Worm (Caenorhabditis elegans): ENCODE measurements around the gene C17G10.13.

Gene C17G10.13

DNA sequence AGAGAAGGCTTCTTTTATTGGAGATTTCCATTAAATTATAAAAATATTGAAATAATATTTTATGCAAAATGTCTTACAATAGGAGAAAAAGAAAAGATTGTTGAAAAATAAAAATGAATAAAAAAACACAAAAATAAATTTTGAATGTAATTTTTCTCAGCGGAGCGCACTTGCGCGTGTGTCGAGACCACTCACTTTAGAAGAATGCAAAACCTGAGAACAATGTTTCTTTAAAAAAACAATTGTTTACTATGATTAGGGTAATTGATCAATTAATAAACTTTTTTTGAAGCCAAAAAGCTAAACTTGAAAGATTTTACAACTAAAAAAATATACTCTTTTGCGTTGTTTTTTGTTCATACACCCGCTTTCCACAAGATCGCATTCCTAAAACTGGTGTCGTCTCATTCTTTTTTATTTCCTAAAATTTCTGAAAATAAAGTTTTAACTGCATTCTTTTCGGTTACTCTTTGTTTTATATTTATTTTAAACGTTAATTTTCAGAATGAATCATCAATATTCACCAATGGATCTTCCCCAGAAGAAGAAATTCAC lies 4.7 kb upstream of the C17G10.13 start, which contains the start of gene ttc-4 (continued):
- TF ChIP-seq gei-8 (GFP tag; optimal IDR thresholded peaks at IDR 0.05) (no peak), nhr-25 (tag; optimal IDR thresholded peaks at IDR 0.05; ENCODE audit: borderline replicate concordance, insufficient read depth) (no peak)

DNA sequence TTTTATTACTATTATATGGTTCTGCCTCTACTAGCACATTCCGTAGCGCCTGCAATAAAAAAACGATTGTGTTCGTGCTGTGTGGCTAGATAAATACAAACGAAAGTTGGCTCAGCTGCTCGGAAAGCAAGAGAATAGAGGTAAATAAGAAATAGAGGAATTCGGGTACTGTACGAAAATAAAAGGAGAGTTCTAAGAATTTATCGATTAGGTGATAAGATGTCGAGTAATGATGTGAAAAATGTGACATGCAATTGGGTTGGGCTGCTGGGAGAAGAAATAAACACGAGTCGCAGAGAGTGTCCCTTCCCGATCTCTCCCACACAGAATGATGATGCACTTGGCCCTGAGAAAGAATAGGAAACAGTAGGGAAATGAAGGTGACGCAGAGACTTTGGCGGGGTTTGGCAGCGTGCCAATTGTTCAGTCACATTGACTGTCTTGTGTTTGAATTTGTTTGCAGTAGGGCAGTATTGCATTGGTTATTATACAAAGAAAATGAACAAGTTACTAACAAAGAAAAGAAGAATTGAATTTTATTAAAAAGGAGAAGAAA lies 3.9 kb upstream of the C17G10.13 start, which contains the start of gene cdc-14:
Gene cdc-14, minus strand, starts transcription at position 51 of the 556 bp plus-strand sequence.
- no peak for TF ChIP-seq nhr-42 (GFP tag; IDR thresholded peaks at IDR 0.05)
- no peak for TF ChIP-seq nhr-237 (tag; optimal IDR thresholded peaks at IDR 0.05)
- TF ChIP-seq ztf-7 (tag; optimal IDR thresholded peaks at IDR 0.05): peak; percentile 49
- TF ChIP-seq hlh-30 (tag; optimal IDR thresholded peaks at IDR 0.05; ENCODE audit: insufficient read depth): peak; percentile 97
- TF ChIP-seq nhr-6 (tag; optimal IDR thresholded peaks at IDR 0.05): peak; percentile 55
- TF ChIP-seq D1046.2 (GFP tag; IDR thresholded peaks at IDR 0.05): no peak
- TF ChIP-seq daf-16 (GFP tag; optimal IDR thresholded peaks at IDR 0.05): peak in 1 of 2 experiments; percentile 12
- TF ChIP-seq daf-16 (tag; optimal IDR thresholded peaks at IDR 0.05): peak; percentile 56
- TF ChIP-seq rbr-2 (tag; optimal IDR thresholded peaks at IDR 0.05): peak; percentile 32
- TF ChIP-seq nhr-11 (tag; optimal IDR thresholded peaks at IDR 0.05): peak; percentile 86
- peak; percentile 9 to 80 for TF ChIP-seq lsy-2 (tag; optimal IDR thresholded peaks at IDR 0.05)
- TF ChIP-seq zip-11 (GFP tag; IDR thresholded peaks at IDR 0.05): no peak
- 0 out of 2 replicates have a peak, but pooled peaks have one; percentile 18 for TF ChIP-seq ctbp-1 (GFP tag; IDR thresholded peaks at IDR 0.05)
- no peak for TF ChIP-seq attf-4 (tag; optimal IDR thresholded peaks at IDR 0.05)
- TF ChIP-seq hif-1 (tag; optimal IDR thresholded peaks at IDR 0.05): peak in 1 of 2 experiments; percentile 44
- 0 out of 2 replicates have a peak, but pooled peaks have one; percentile 36 for TF ChIP-seq hmg-1.1 (GFP tag; IDR thresholded peaks at IDR 0.05)
- TF ChIP-seq unc-62 (GFP tag; optimal IDR thresholded peaks at IDR 0.05 in 1 of 2): peak in 1 of 2 experiments; percentile 87
- TF ChIP-seq unc-62 (tag; optimal IDR thresholded peaks at IDR 0.05): no peak
- no peak for TF ChIP-seq arid-1 (GFP tag; conservative IDR thresholded peaks at IDR 0.05)
- TF ChIP-seq pha-4 (GFP tag; IDR thresholded peaks at IDR 0.05): no peak
- TF ChIP-seq pha-4 (tag; optimal IDR thresholded peaks at IDR 0.05): peak; percentile 13
- TF ChIP-seq dpl-1 (GFP tag; optimal IDR thresholded peaks at IDR 0.05): peak; percentile 66
- peak; percentile 85 for TF ChIP-seq hlh-11 (tag; optimal IDR thresholded peaks at IDR 0.05)
- TF ChIP-seq mep-1 (tag; optimal IDR thresholded peaks at IDR 0.05): peak; percentile 82
- TF ChIP-seq mes-2 (tag; optimal IDR thresholded peaks at IDR 0.05; ENCODE audit: poor library complexity, severe bottlenecking): peak; percentile 62
- peak; percentile 81 for TF ChIP-seq dve-1 (tag; optimal IDR thresholded peaks at IDR 0.05; ENCODE audit: insufficient read depth)
- no peak for TF ChIP-seq gei-8 (GFP tag; optimal IDR thresholded peaks at IDR 0.05)
- TF ChIP-seq nhr-28 (tag; optimal IDR thresholded peaks at IDR 0.05): peak; percentile 68
- TF ChIP-seq dmd-6 (GFP tag; IDR thresholded peaks at IDR 0.05): peak; percentile 39; the same call in 1 of the 2 replicates
- no peak for TF ChIP-seq ZK546.5 (tag; optimal IDR thresholded peaks at IDR 0.05)
- TF ChIP-seq nhr-77 (tag; optimal IDR thresholded peaks at IDR 0.05): peak; percentile 63
- TF ChIP-seq nhr-25 (tag; optimal IDR thresholded peaks at IDR 0.05; ENCODE audit: borderline replicate concordance, insufficient read depth): peak; percentile 61
- TF ChIP-seq lin-38 (GFP tag; IDR thresholded peaks at IDR 0.05): peak; percentile 75
- peak; percentile 41 for TF ChIP-seq T20F7.1 (GFP tag; optimal IDR thresholded peaks at IDR 0.05)
- TF ChIP-seq mxl-3 (GFP tag; optimal IDR thresholded peaks at IDR 0.05): peak; percentile 81
- peak in 1 of 2 experiments; percentile 72 for TF ChIP-seq mdl-1 (tag; optimal IDR thresholded peaks at IDR 0.05)
- TF ChIP-seq lin-29 (GFP tag; IDR thresholded peaks at IDR 0.05): no peak
- no peak for TF ChIP-seq ZK337.2 (GFP tag; IDR thresholded peaks at IDR 0.05)
- TF ChIP-seq unc-130 (GFP tag; optimal IDR thresholded peaks at IDR 0.05): no peak
- TF ChIP-seq snpc-4 (tag; optimal IDR thresholded peaks at IDR 0.05): no peak
- no peak for TF ChIP-seq cey-2 (tag; optimal IDR thresholded peaks at IDR 0.05; ENCODE audit: borderline replicate concordance, insufficient read depth)

Data from whole organism, L4 larva.